Worm (Caenorhabditis elegans): ENCODE measurements around the gene sre-10.

DNA sequence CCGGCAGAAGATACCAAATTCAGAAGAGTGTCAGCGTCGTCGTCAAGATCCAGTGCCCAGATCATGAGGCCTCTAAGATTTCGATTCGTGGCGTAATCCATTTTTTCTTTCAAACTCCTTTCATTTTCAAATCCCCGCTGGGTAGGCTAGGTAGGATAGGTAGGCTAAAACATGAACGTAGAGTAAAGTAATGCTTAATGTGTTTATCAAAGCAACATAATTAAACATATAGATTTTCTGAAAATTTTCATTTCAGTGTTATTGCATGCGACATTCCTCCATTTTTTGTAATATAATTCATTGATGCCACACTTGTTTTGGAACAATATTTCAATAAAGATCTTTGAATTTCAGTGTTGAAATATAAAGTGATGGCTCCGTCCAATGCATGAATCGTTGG, 2.9 kb upstream of the sre-10 start, which contains the start of gene T01C4.8:
- TF ChIP-seq him-1 (tag; optimal IDR thresholded peaks at IDR 0.05) (no peak), dao-5 (tag; optimal IDR thresholded peaks at IDR 0.05) (no peak), W03F9.2 (tag; optimal IDR thresholded peaks at IDR 0.05) (no peak)

Measured in whole organism, L4/young adult.